Fruit fly (Drosophila melanogaster) whole organism, wandering third instar larva: ENCODE measurements around the gene CAH1.
A peak's percentile ranks its signal among the peaks of the same experiment; 100 is the strongest.

Source experiments
- Abd-B ChIP-seq: fragments of >200 bp; optimal IDR thresholded peaks from 2 replicates; lab custom pipeline; 2017; ENCODE audit warnings: missing biosample characterization, missing genetic modification characterization
- CG32264 ChIP-seq: fragments of 200-800 bp; sonication (Bioruptor generic); optimal IDR thresholded peaks from 2 replicates; lab custom pipeline; 2016; ENCODE audit warnings: missing biosample characterization, missing genetic modification characterization
- CG9705 ChIP-seq: fragments of 200-800 bp; sonication (Bioruptor generic); optimal IDR thresholded peaks from 2 replicates; lab custom pipeline; 2018; ENCODE audit warnings: missing biosample characterization, mild to moderate bottlenecking, missing genetic modification characterization
- CrebA ChIP-seq: fragments of 200-800 bp; sonication (Bioruptor generic); optimal IDR thresholded peaks from 2 replicates; lab custom pipeline; 2016; ENCODE audit warnings: missing biosample characterization, mild to moderate bottlenecking, missing genetic modification characterization, borderline replicate concordance
- Dfd ChIP-seq: fragments of >200 bp; optimal IDR thresholded peaks from 2 replicates; lab custom pipeline; 2017; ENCODE audit warnings: missing biosample characterization, missing genetic modification characterization
- Dif ChIP-seq: fragments of 200-275, 200-300 bp; sonication (Bioruptor generic); optimal IDR thresholded peaks from 2 replicates; lab custom pipeline; 2018; ENCODE audit warnings: missing biosample characterization, missing genetic modification characterization; ENCODE audit not compliant: partially characterized antibody
- GATAd ChIP-seq: sonication (Bioruptor generic); optimal IDR thresholded peaks from 2 replicates; lab custom pipeline; 2016; ENCODE audit warnings: missing biosample characterization, missing genetic modification characterization
- HLH106 ChIP-seq: fragments of 200-800 bp; optimal IDR thresholded peaks from 3 replicates; lab custom pipeline; 2019; ENCODE audit warnings: missing biosample characterization, mild to moderate bottlenecking, missing genetic modification characterization, moderate library complexity
- Hnf4 ChIP-seq: fragments of 200-800 bp; sonication (Bioruptor generic); optimal IDR thresholded peaks from 2 replicates; lab custom pipeline; 2016; ENCODE audit warnings: missing biosample characterization, mild to moderate bottlenecking, missing genetic modification characterization
- Hr78 ChIP-seq: fragments of >200 bp; optimal IDR thresholded peaks from 2 replicates; lab custom pipeline; 2017; ENCODE audit warnings: missing biosample characterization, missing genetic modification characterization
- Hr83 ChIP-seq: fragments of 200-300 bp; sonication (Bioruptor generic); optimal IDR thresholded peaks from 2 replicates; lab custom pipeline; 2016; ENCODE audit warnings: missing biosample characterization, mild to moderate bottlenecking, missing genetic modification characterization, moderate library complexity; ENCODE audit not compliant: poor library complexity, severe bottlenecking
- Jra ChIP-seq: sonication (Bioruptor generic); optimal IDR thresholded peaks from 2 replicates; lab custom pipeline; 2016; ENCODE audit warnings: missing biosample characterization, missing genetic modification characterization
- Myc ChIP-seq: fragments of >200 bp; optimal IDR thresholded peaks from 2 replicates; lab custom pipeline; 2017
- N ChIP-seq: fragments of >200 bp; optimal IDR thresholded peaks from 2 replicates; lab custom pipeline; 2018; ENCODE audit warnings: missing biosample characterization, missing external identifiers, missing genetic modification characterization
- OdsH ChIP-seq: fragments of 200-800 bp; sonication (Bioruptor generic); optimal IDR thresholded peaks from 2 replicates; lab custom pipeline; 2016; ENCODE audit warnings: missing biosample characterization, mild to moderate bottlenecking, missing genetic modification characterization
- Rel ChIP-seq, 2 experiments: fragments of 200-800 bp; sonication (Bioruptor generic) in 1 of 2; optimal IDR thresholded peaks; 2 replicates in 1 of 2; 3 replicates in 1 of 2; lab custom pipeline; 2016 to 2019; ENCODE audit warnings: mild to moderate bottlenecking in 2 of 2, missing biosample characterization in 2 of 2, missing genetic modification characterization in 2 of 2, moderate library complexity in 1 of 2
- Sp1 ChIP-seq: fragments of 200-800 bp; sonication (Bioruptor generic); optimal IDR thresholded peaks from 3 replicates; lab custom pipeline; 2019; ENCODE audit warnings: missing biosample characterization, mild to moderate bottlenecking, missing genetic modification characterization, moderate library complexity
- Vsx2 ChIP-seq: fragments of 200-300, 225-300 bp; sonication (Bioruptor generic); optimal IDR thresholded peaks from 2 replicates; lab custom pipeline; 2018; ENCODE audit warnings: missing biosample characterization, missing genetic modification characterization; ENCODE audit not compliant: partially characterized antibody
- br ChIP-seq: fragments of 200-800 bp; sonication (Bioruptor generic); optimal IDR thresholded peaks from 2 replicates; lab custom pipeline; 2016; ENCODE audit warnings: missing biosample characterization, missing genetic modification characterization
- brk ChIP-seq: fragments of 200-800 bp; sonication (Bioruptor generic); optimal IDR thresholded peaks from 2 replicates; lab custom pipeline; 2016; ENCODE audit warnings: missing biosample characterization, mild to moderate bottlenecking, missing genetic modification characterization
- dl ChIP-seq, 2 experiments: fragments of 175-275, 200-275 bp in 1 of 2; fragments of 200-275 bp in 1 of 2; sonication (Bioruptor generic); optimal IDR thresholded peaks; lab custom pipeline; 2018; ENCODE audit warnings: mild to moderate bottlenecking in 2 of 2, missing biosample characterization in 2 of 2, missing genetic modification characterization in 2 of 2, moderate library complexity in 2 of 2; ENCODE audit not compliant: partially characterized antibody in 2 of 2, insufficient read depth in 1 of 2
- dmrt93B ChIP-seq: fragments of 200-800 bp; sonication (Bioruptor generic); optimal IDR thresholded peaks from 2 replicates; lab custom pipeline; 2018; ENCODE audit warnings: missing biosample characterization, mild to moderate bottlenecking, missing genetic modification characterization
- dsf ChIP-seq: sonication (Bioruptor generic); optimal IDR thresholded peaks from 2 replicates; lab custom pipeline; 2016; ENCODE audit warnings: missing biosample characterization, missing genetic modification characterization, borderline replicate concordance
- foxo ChIP-seq, 2 experiments: fragments of 200-800 bp; sonication (Bioruptor generic); optimal IDR thresholded peaks; 2 replicates in 1 of 2; 3 replicates in 1 of 2; lab custom pipeline; 2016 to 2017; ENCODE audit warnings: missing biosample characterization in 2 of 2, missing genetic modification characterization in 2 of 2
- fru ChIP-seq: fragments of 200-800 bp; sonication (Bioruptor generic); optimal IDR thresholded peaks from 3 replicates; lab custom pipeline; 2016; ENCODE audit warnings: missing biosample characterization, mild to moderate bottlenecking, missing genetic modification characterization
- h ChIP-seq: fragments of 200-800 bp; sonication (Bioruptor generic); optimal IDR thresholded peaks from 3 replicates; lab custom pipeline; 2016; ENCODE audit warnings: missing biosample characterization, mild to moderate bottlenecking, missing genetic modification characterization
- jim ChIP-seq: fragments of 175-275, 200-325 bp; sonication (Bioruptor generic); optimal IDR thresholded peaks from 2 replicates; lab custom pipeline; 2016; ENCODE audit warnings: missing biosample characterization, mild to moderate bottlenecking, missing genetic modification characterization
- lola ChIP-seq: fragments of >200 bp; optimal IDR thresholded peaks from 2 replicates; lab custom pipeline; 2017; ENCODE audit warnings: missing biosample characterization, missing genetic modification characterization
- pan ChIP-seq: fragments of >200 bp; optimal IDR thresholded peaks from 2 replicates; lab custom pipeline; 2017
- psq ChIP-seq: fragments of 200-800 bp; sonication (Bioruptor generic); optimal IDR thresholded peaks from 3 replicates; lab custom pipeline; 2017; ENCODE audit warnings: missing biosample characterization, mild to moderate bottlenecking, missing genetic modification characterization, moderate library complexity
- rgr ChIP-seq: fragments of 200-800 bp; sonication (Bioruptor generic); optimal IDR thresholded peaks from 3 replicates; lab custom pipeline; 2016; ENCODE audit warnings: missing biosample characterization, mild to moderate bottlenecking, missing genetic modification characterization
- sage ChIP-seq: fragments of 200-800 bp; sonication (Bioruptor generic); optimal IDR thresholded peaks from 2 replicates; lab custom pipeline; 2016; ENCODE audit warnings: missing biosample characterization, mild to moderate bottlenecking, missing genetic modification characterization
- sv ChIP-seq: fragments of 200-800 bp; sonication (Bioruptor generic); optimal IDR thresholded peaks from 3 replicates; lab custom pipeline; 2016; ENCODE audit warnings: missing biosample characterization, missing genetic modification characterization
- usp ChIP-seq: fragments of >200 bp; optimal IDR thresholded peaks from 2 replicates; lab custom pipeline; 2017; ENCODE audit warnings: missing biosample characterization, missing genetic modification characterization
- woc ChIP-seq: sonication (Bioruptor generic); optimal IDR thresholded peaks from 2 replicates; lab custom pipeline; 2016; ENCODE audit warnings: missing biosample characterization, mild to moderate bottlenecking, missing genetic modification characterization

CAH1 gene

dm6 chr2L:13843692-13844284 lies 40.4 kb downstream of the CAH1 start, which contains the start of gene CG33306:
TSS of gene CG33306 (minus strand) at chr2L:13843742.
- no peak for TF ChIP-seq Dif (GFP tag; lab: Kevin White, UChicago)
- no peak for TF ChIP-seq CrebA
- TF ChIP-seq fru (GFP tag; lab: Kevin White, UChicago) = peak; percentile 26
- no peak for TF ChIP-seq Hr78 (GFP tag; lab: Kevin White, UChicago)
- TF ChIP-seq HLH106 = peak; percentile 57
- TF ChIP-seq Abd-B = no peak
- TF ChIP-seq Hr83 (GFP tag; lab: Kevin White, UChicago) = no peak
- peak; percentile 62 for TF ChIP-seq Sp1 (GFP tag; lab: Kevin White, UChicago)
- no peak for TF ChIP-seq dl (GFP tag; optimal IDR thresholded peaks at IDR 0.05; lab: Kevin White, UChicago; ENCODE audit: insufficient read depth in 1 of 2, partially characterized antibody in 2 of 2)
- TF ChIP-seq Myc = no peak
- TF ChIP-seq lola (GFP tag; lab: Kevin White, UChicago) = no peak
- TF ChIP-seq CG9705 (GFP tag; lab: Kevin White, UChicago) = no peak
- no peak for TF ChIP-seq dsf (GFP tag; lab: Kevin White, UChicago)
- TF ChIP-seq woc (GFP tag; lab: Kevin White, UChicago) = no peak
- TF ChIP-seq usp (GFP tag; lab: Kevin White, UChicago) = no peak
- TF ChIP-seq dmrt93B (GFP tag; lab: Kevin White, UChicago) = no peak
- peak; percentile 18 for TF ChIP-seq psq
- no peak for TF ChIP-seq CG32264 (GFP tag; lab: Kevin White, UChicago)
- peak; percentile 53 for TF ChIP-seq h (GFP tag; lab: Kevin White, UChicago)
- TF ChIP-seq OdsH (GFP tag; lab: Kevin White, UChicago) = peak; percentile 50
- TF ChIP-seq Rel (GFP tag; optimal IDR thresholded peaks at IDR 0.05; lab: Kevin White, UChicago) = no peak
- peak; percentile 20 for TF ChIP-seq Rel (tag; optimal IDR thresholded peaks at IDR 0.05; lab: Kevin White, UChicago)
- TF ChIP-seq br (GFP tag; lab: Kevin White, UChicago) = no peak
- no peak for TF ChIP-seq pan (lab: Kevin White, UChicago)
- TF ChIP-seq rgr (GFP tag; lab: Kevin White, UChicago) = peak; percentile 39
- TF ChIP-seq Hnf4 (GFP tag; lab: Kevin White, UChicago) = no peak
- peak in 1 of 2 experiments; percentile 61 for TF ChIP-seq foxo (GFP tag; optimal IDR thresholded peaks at IDR 0.05; lab: Kevin White, UChicago)
- no peak for TF ChIP-seq Jra (GFP tag; lab: Kevin White, UChicago)
- TF ChIP-seq GATAd (GFP tag; lab: Kevin White, UChicago) = no peak
- TF ChIP-seq Vsx2 (GFP tag; lab: Kevin White, UChicago) = no peak
- TF ChIP-seq sage (GFP tag; lab: Kevin White, UChicago) = no peak
- no peak for TF ChIP-seq N (GFP tag; lab: Kevin White, UChicago)
- TF ChIP-seq brk (GFP tag; lab: Kevin White, UChicago) = peak; percentile 50

DNA sequence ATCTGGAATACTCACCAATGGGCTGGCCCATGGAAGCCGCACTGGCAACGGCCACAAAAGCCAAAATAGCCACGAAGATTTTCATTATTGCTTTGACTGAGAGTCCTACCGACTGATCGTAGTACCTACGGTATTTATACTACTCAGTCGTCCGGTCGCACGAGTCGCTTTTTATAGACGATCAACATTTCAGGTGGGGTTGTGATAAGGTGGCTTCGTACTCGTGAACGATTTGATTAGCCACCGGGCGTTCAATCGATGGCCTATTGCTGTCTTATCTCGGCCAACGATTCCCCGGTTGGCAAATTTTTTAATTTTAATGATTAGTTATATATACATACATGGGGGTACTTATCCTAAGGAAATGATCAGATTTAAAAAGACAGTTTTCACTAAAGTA lies 41.8 kb downstream of the CAH1 start, which contains the start of gene CG8997:
TSS of gene CG8997 (minus strand) at position 148 of the 400 bp plus-strand sequence.
- TF ChIP-seq foxo (GFP tag; optimal IDR thresholded peaks at IDR 0.05; lab: Kevin White, UChicago) = peak in 1 of 2 experiments; percentile 5
- no peak for TF ChIP-seq sv (GFP tag; lab: Kevin White, UChicago)
- TF ChIP-seq rgr (GFP tag; lab: Kevin White, UChicago) = peak; percentile 7
- no peak for TF ChIP-seq usp (GFP tag; lab: Kevin White, UChicago)
- peak; percentile 51 for TF ChIP-seq br (GFP tag; lab: Kevin White, UChicago)
- TF ChIP-seq Hnf4 (GFP tag; lab: Kevin White, UChicago) = peak; percentile 58
- no peak for TF ChIP-seq Dif (GFP tag; lab: Kevin White, UChicago)
- peak; percentile 36 for TF ChIP-seq jim (GFP tag; lab: Kevin White, UChicago)
- TF ChIP-seq dmrt93B (GFP tag; lab: Kevin White, UChicago) = no peak
- peak; percentile 71 for TF ChIP-seq Hr83 (GFP tag; lab: Kevin White, UChicago)
- TF ChIP-seq Rel (GFP tag; optimal IDR thresholded peaks at IDR 0.05; lab: Kevin White, UChicago) = no peak
- TF ChIP-seq Rel (tag; optimal IDR thresholded peaks at IDR 0.05; lab: Kevin White, UChicago) = peak; percentile 23
- no peak for TF ChIP-seq Dfd (GFP tag; lab: Kevin White, UChicago)
- no peak for TF ChIP-seq sage (GFP tag; lab: Kevin White, UChicago)
- TF ChIP-seq Jra (GFP tag; lab: Kevin White, UChicago) = peak; percentile 61
- TF ChIP-seq Vsx2 (GFP tag; lab: Kevin White, UChicago) = peak; percentile 42
- TF ChIP-seq dl (GFP tag; optimal IDR thresholded peaks at IDR 0.05; lab: Kevin White, UChicago; ENCODE audit: insufficient read depth in 1 of 2, partially characterized antibody in 2 of 2) = no peak
- peak; percentile 57 for TF ChIP-seq CrebA
- TF ChIP-seq Sp1 (GFP tag; lab: Kevin White, UChicago) = no peak
- peak; percentile 67 for TF ChIP-seq h (GFP tag; lab: Kevin White, UChicago)
- peak; percentile 15 for TF ChIP-seq OdsH (GFP tag; lab: Kevin White, UChicago)
